Fruit fly (Drosophila melanogaster) whole organism, embryonic: Measurements from ENCODE around the gene RluA-1.

Experiments used
- Aef1 ChIP-seq: fragments of 200-800 bp; sonication (Bioruptor generic); IDR thresholded peaks from 3 replicates; pipeline ENCODE4 v1.3.6; 2022; ENCODE audit warnings: missing biosample characterization, missing genetic modification characterization
- CG10321 ChIP-seq: fragments of 200-800 bp; sonication (Bioruptor generic); IDR thresholded peaks from 2 replicates; pipeline ENCODE4 v1.3.6; 2022; ENCODE audit warnings: missing biosample characterization, missing genetic modification characterization
- CG11093 ChIP-seq: fragments of 200-800 bp; sonication (Bioruptor generic); IDR thresholded peaks from 3 replicates; pipeline ENCODE4 v1.3.6; 2022; ENCODE audit warnings: missing biosample characterization, missing genetic modification characterization
- CG11504 ChIP-seq: fragments of 200-800 bp; sonication (Bioruptor generic); optimal IDR thresholded peaks from 3 replicates; lab custom pipeline; 2019; ENCODE audit warnings: missing biosample characterization, mild to moderate bottlenecking, missing genetic modification characterization, moderate library complexity
- CG11723 ChIP-seq: fragments of 200-800 bp; sonication (Bioruptor generic); optimal IDR thresholded peaks from 2 replicates; lab custom pipeline; 2017; ENCODE audit warnings: missing biosample characterization, mild to moderate bottlenecking, missing genetic modification characterization
- CG13624 ChIP-seq: fragments of 200-800 bp; sonication (Bioruptor generic); optimal IDR thresholded peaks from 2 replicates; lab custom pipeline; 2016; ENCODE audit warnings: missing biosample characterization, missing genetic modification characterization
- CG4328 ChIP-seq: fragments of 200-800 bp; sonication (Bioruptor generic); optimal IDR thresholded peaks from 3 replicates; lab custom pipeline; 2017; ENCODE audit warnings: missing biosample characterization, missing genetic modification reagents, missing genetic modification characterization
- CG4404 ChIP-seq: fragments of 200-800 bp; sonication (Bioruptor generic); IDR thresholded peaks from 2 replicates; pipeline ENCODE4 v1.3.6; 2022; ENCODE audit warnings: missing biosample characterization, missing genetic modification characterization
- CG4707 ChIP-seq: fragments of 200-800 bp; sonication (Bioruptor generic); optimal IDR thresholded peaks from 2 replicates; lab custom pipeline; 2018; ENCODE audit warnings: missing biosample characterization, mild to moderate bottlenecking, missing genetic modification characterization, moderate library complexity
- CG6272 ChIP-seq: fragments of 200-800 bp; sonication (Bioruptor generic); IDR thresholded peaks from 2 replicates; pipeline ENCODE4 v1.3.6; 2022; ENCODE audit warnings: missing biosample characterization, missing genetic modification characterization
- CG6854 ChIP-seq: fragments of 200-800 bp; sonication (Bioruptor generic); optimal IDR thresholded peaks from 3 replicates; lab custom pipeline; 2017; ENCODE audit warnings: missing biosample characterization, mild to moderate bottlenecking, missing genetic modification characterization
- CG7928 ChIP-seq: fragments of 200-800 bp; sonication (Bioruptor generic); optimal IDR thresholded peaks from 2 replicates; lab custom pipeline; 2017; ENCODE audit warnings: missing biosample characterization, mild to moderate bottlenecking, missing genetic modification characterization
- CG9817 ChIP-seq: fragments of 200-800 bp; sonication (Bioruptor generic); optimal IDR thresholded peaks from 2 replicates; lab custom pipeline; 2018; ENCODE audit warnings: missing biosample characterization, mild to moderate bottlenecking, missing genetic modification characterization, moderate library complexity
- CTCF ChIP-seq: fragments of 200-800 bp; sonication (Bioruptor generic); optimal IDR thresholded peaks from 2 replicates; lab custom pipeline; 2017; ENCODE audit warnings: missing biosample characterization, mild to moderate bottlenecking, missing genetic modification characterization, moderate library complexity
- Chrac-16 ChIP-seq: fragments of 200-800 bp; sonication (Bioruptor generic); optimal IDR thresholded peaks from 3 replicates; lab custom pipeline; 2016; ENCODE audit warnings: missing biosample characterization, missing genetic modification characterization
- Dad ChIP-seq: fragments of 200-800 bp; sonication (Bioruptor generic); optimal IDR thresholded peaks from 3 replicates; lab custom pipeline; 2016; ENCODE audit warnings: missing biosample characterization, missing genetic modification characterization
- Doc3 ChIP-seq: fragments of 200-800 bp; sonication (Bioruptor generic); IDR thresholded peaks from 3 replicates; pipeline ENCODE4 v1.3.6; 2022; ENCODE audit warnings: missing biosample characterization, missing genetic modification characterization; ENCODE audit not compliant: partially characterized antibody
- Dref ChIP-seq: fragments of 200-800 bp; sonication (Bioruptor generic); IDR thresholded peaks from 2 replicates; pipeline ENCODE4 v1.3.6; 2022; ENCODE audit warnings: missing biosample characterization, missing genetic modification characterization
- ERR ChIP-seq: fragments of 200-800 bp; sonication (Bioruptor generic); optimal IDR thresholded peaks from 2 replicates; lab custom pipeline; 2016; ENCODE audit warnings: missing biosample characterization, missing genetic modification characterization
- Fer1 ChIP-seq: fragments of 200-800 bp; sonication (Bioruptor generic); optimal IDR thresholded peaks from 2 replicates; lab custom pipeline; 2017; ENCODE audit warnings: missing biosample characterization, mild to moderate bottlenecking, missing genetic modification characterization
- Hand ChIP-seq: fragments of 200-800 bp; sonication (Bioruptor generic); optimal IDR thresholded peaks from 2 replicates; lab custom pipeline; 2017; ENCODE audit warnings: mild to moderate bottlenecking, missing biosample characterization, missing genetic modification reagents, missing genetic modification characterization
- Kr ChIP-seq: fragments of 200-800 bp; sonication (Bioruptor generic); optimal IDR thresholded peaks from 2 replicates; lab custom pipeline; 2017; ENCODE audit warnings: missing biosample characterization, mild to moderate bottlenecking, missing genetic modification characterization
- MBD-R2 ChIP-seq: fragments of 200-800 bp; sonication (Bioruptor generic); IDR thresholded peaks from 2 replicates; pipeline ENCODE4 v1.3.6; 2022; ENCODE audit warnings: missing biosample characterization, missing genetic modification characterization
- MTF-1 ChIP-seq: fragments of 200-800 bp; sonication (Bioruptor generic); optimal IDR thresholded peaks from 2 replicates; lab custom pipeline; 2018; ENCODE audit warnings: missing biosample characterization, mild to moderate bottlenecking, missing genetic modification characterization, borderline replicate concordance
- NFAT ChIP-seq: fragments of 200-800 bp; sonication (Bioruptor generic); IDR thresholded peaks from 2 replicates; pipeline ENCODE4 v1.3.6; 2022; ENCODE audit warnings: missing biosample characterization, missing genetic modification characterization
- Oli ChIP-seq: fragments of 200-800 bp; sonication (Bioruptor generic); optimal IDR thresholded peaks from 2 replicates; lab custom pipeline; 2018; ENCODE audit warnings: missing biosample characterization, mild to moderate bottlenecking, missing genetic modification characterization, moderate library complexity
- PHDP ChIP-seq: fragments of 200-800 bp; sonication (Bioruptor generic); optimal IDR thresholded peaks from 3 replicates; lab custom pipeline; 2018; ENCODE audit warnings: missing biosample characterization, mild to moderate bottlenecking, missing genetic modification characterization, moderate library complexity
- Six4 ChIP-seq: fragments of 200-800 bp; sonication (Bioruptor generic); optimal IDR thresholded peaks from 2 replicates; lab custom pipeline; 2016; ENCODE audit warnings: missing biosample characterization, missing genetic modification characterization
- bbx ChIP-seq: fragments of 200-800 bp; sonication (Bioruptor generic); IDR thresholded peaks from 2 replicates; pipeline ENCODE4 v1.3.6; 2022; ENCODE audit warnings: missing biosample characterization, missing genetic modification characterization; ENCODE audit not compliant: partially characterized antibody
- btn ChIP-seq: fragments of 200-800 bp; sonication (Bioruptor generic); optimal IDR thresholded peaks from 2 replicates; lab custom pipeline; 2016; ENCODE audit warnings: missing biosample characterization, missing genetic modification characterization
- cg ChIP-seq: fragments of 200-800 bp; sonication (Bioruptor generic); optimal IDR thresholded peaks from 3 replicates; lab custom pipeline; 2019; ENCODE audit warnings: missing biosample characterization, mild to moderate bottlenecking, missing genetic modification characterization, moderate library complexity
- chn ChIP-seq: fragments of 200-800 bp; sonication (Bioruptor generic); optimal IDR thresholded peaks from 2 replicates; lab custom pipeline; 2016; ENCODE audit warnings: missing biosample characterization, missing genetic modification characterization
- crc ChIP-seq: fragments of 200-800 bp; sonication (Bioruptor generic); optimal IDR thresholded peaks from 2 replicates; lab custom pipeline; 2016; ENCODE audit warnings: missing biosample characterization, missing genetic modification characterization
- da ChIP-seq: fragments of 200-800 bp; sonication (Bioruptor generic); optimal IDR thresholded peaks from 2 replicates; lab custom pipeline; 2016; ENCODE audit warnings: missing biosample characterization, missing genetic modification characterization
- disco-r ChIP-seq: fragments of 200-800 bp; sonication (Bioruptor generic); optimal IDR thresholded peaks from 2 replicates; lab custom pipeline; 2016; ENCODE audit warnings: missing biosample characterization, missing genetic modification characterization
- ems ChIP-seq: fragments of 200-800 bp; sonication (Bioruptor generic); optimal IDR thresholded peaks from 3 replicates; lab custom pipeline; 2016; ENCODE audit warnings: missing biosample characterization, missing genetic modification characterization
- fd64A ChIP-seq: fragments of 200-800 bp; sonication (Bioruptor generic); optimal IDR thresholded peaks from 3 replicates; lab custom pipeline; 2018; ENCODE audit warnings: missing biosample characterization, mild to moderate bottlenecking, missing genetic modification characterization
- gsb-n ChIP-seq: fragments of 200-800 bp; sonication (Bioruptor generic); optimal IDR thresholded peaks from 3 replicates; lab custom pipeline; 2018; ENCODE audit warnings: missing biosample characterization, mild to moderate bottlenecking, missing genetic modification characterization
- inv ChIP-seq: fragments of 200-800 bp; sonication (Bioruptor generic); IDR thresholded peaks from 2 replicates; pipeline ENCODE4 v1.3.6; 2022; ENCODE audit warnings: missing biosample characterization, missing genetic modification characterization; ENCODE audit not compliant: partially characterized antibody
- odd ChIP-seq: fragments of 200-800 bp; sonication (Bioruptor generic); optimal IDR thresholded peaks from 2 replicates; lab custom pipeline; 2017; ENCODE audit warnings: missing biosample characterization, mild to moderate bottlenecking, missing genetic modification characterization
- onecut ChIP-seq: fragments of 200-800 bp; sonication (Bioruptor generic); IDR thresholded peaks from 2 replicates; pipeline ENCODE4 v1.3.6; 2022; ENCODE audit warnings: missing biosample characterization, missing genetic modification characterization
- prd ChIP-seq, 3 experiments: fragments of >200 bp in 2 of 3; fragments of 200-800 bp in 1 of 3; sonication (Bioruptor generic) in 1 of 3; optimal IDR thresholded peaks in 2 of 3; IDR thresholded peaks in 1 of 3; 2 replicates in 2 of 3; 3 replicates in 1 of 3; pipeline versions ENCODE4 v1.3.6 to Lab custom; 2017 to 2022; ENCODE audit warnings: missing biosample characterization in 1 of 3, missing genetic modification characterization in 1 of 3
- ro ChIP-seq: fragments of 200-800 bp; sonication (Bioruptor generic); IDR thresholded peaks from 2 replicates; pipeline ENCODE4 v1.3.6; 2022; ENCODE audit warnings: missing biosample characterization, missing genetic modification characterization
- scrt ChIP-seq: fragments of 200-800 bp; sonication (Bioruptor generic); optimal IDR thresholded peaks from 2 replicates; lab custom pipeline; 2018; ENCODE audit warnings: missing biosample characterization, mild to moderate bottlenecking, missing genetic modification characterization, moderate library complexity
- slbo ChIP-seq: fragments of 200-800 bp; sonication (Bioruptor generic); IDR thresholded peaks from 2 replicates; pipeline ENCODE4 v1.3.6; 2022; ENCODE audit warnings: missing biosample characterization, missing genetic modification characterization
- stc ChIP-seq: fragments of 200-800 bp; sonication (Bioruptor generic); IDR thresholded peaks from 2 replicates; pipeline ENCODE4 v1.3.6; 2022; ENCODE audit warnings: missing biosample characterization, missing genetic modification characterization
- stwl ChIP-seq: fragments of 200-800 bp; sonication (Bioruptor generic); optimal IDR thresholded peaks from 3 replicates; lab custom pipeline; 2018; ENCODE audit warnings: missing biosample characterization, mild to moderate bottlenecking, missing genetic modification characterization, moderate library complexity
- tap ChIP-seq: fragments of 200-800 bp; optimal IDR thresholded peaks from 3 replicates; lab custom pipeline; 2019; ENCODE audit warnings: missing biosample characterization, mild to moderate bottlenecking, missing genetic modification characterization, moderate library complexity
- tin ChIP-seq: fragments of 200-800 bp; sonication (Bioruptor generic); optimal IDR thresholded peaks from 3 replicates; lab custom pipeline; 2016; ENCODE audit warnings: missing biosample characterization, missing genetic modification characterization
- wor ChIP-seq: fragments of 200-800 bp; sonication (Bioruptor generic); IDR thresholded peaks from 2 replicates; pipeline ENCODE4 v1.3.6; 2022; ENCODE audit warnings: missing biosample characterization, missing genetic modification characterization

RluA-1 gene

dm6 chr2L:10430802-10431476 lies 43.2 kb downstream of the RluA-1 start, which contains the start of the genes Bug22 and TfIIB (continued):
- TF ChIP-seq Chrac-16 (GFP tag; lab: Kevin White, UChicago): peak; percentile 72
- 0 out of 2 replicates have a peak, but pooled peaks have one; percentile 15 for TF ChIP-seq bbx (GFP tag; lab: Robert Waterston, UW)
- TF ChIP-seq da (GFP tag; lab: Kevin White, UChicago): no peak
- TF ChIP-seq btn (GFP tag; lab: Kevin White, UChicago): no peak
- TF ChIP-seq ems (GFP tag; lab: Kevin White, UChicago): peak; percentile 52
- TF ChIP-seq Dref: peak; percentile 67
- peak; percentile 64 for TF ChIP-seq stwl (tag; lab: Kevin White, UChicago)
- peak; percentile 48 for TF ChIP-seq scrt (GFP tag; lab: Kevin White, UChicago)
- TF ChIP-seq PHDP: peak; percentile 73
- TF ChIP-seq Kr (GFP tag; lab: Kevin White, UChicago): no peak
- peak; percentile 47 for TF ChIP-seq Fer1 (GFP tag; lab: Kevin White, UChicago)
- TF ChIP-seq ERR (GFP tag; lab: Kevin White, UChicago): peak; percentile 35
- TF ChIP-seq slbo (GFP tag; lab: Robert Waterston, UW): peak; percentile 86
- peak; percentile 63 for TF ChIP-seq onecut
- TF ChIP-seq chn: peak; percentile 81
- TF ChIP-seq Six4 (GFP tag; lab: Kevin White, UChicago): peak; percentile 55
- TF ChIP-seq stc (GFP tag; lab: Robert Waterston, UW): peak; percentile 65
- peak; percentile 67 for TF ChIP-seq tin (GFP tag; lab: Kevin White, UChicago)
- TF ChIP-seq CG6854 (GFP tag; lab: Kevin White, UChicago): no peak
- no peak for TF ChIP-seq gsb-n (tag; lab: Kevin White, UChicago)
- TF ChIP-seq CG11093: peak; percentile 29; the same call in 1 of the 3 replicates
- no peak for TF ChIP-seq CG11504 (tag; lab: Kevin White, UChicago)
- no peak for TF ChIP-seq tap (tag; lab: Kevin White, UChicago)
- TF ChIP-seq cg (GFP tag; lab: Kevin White, UChicago): no peak
- TF ChIP-seq Dad (GFP tag; lab: Kevin White, UChicago): peak; percentile 39
- peak; percentile 62 for TF ChIP-seq CG13624 (GFP tag; lab: Kevin White, UChicago)
- no peak for TF ChIP-seq Hand (GFP tag; lab: Kevin White, UChicago)
- TF ChIP-seq prd (optimal IDR thresholded peaks at IDR 0.05; lab: Kevin White, UChicago): no peak
- TF ChIP-seq prd (GFP tag; IDR thresholded peaks at IDR 0.05; lab: Robert Waterston, UW): peak; percentile 68; the same call in 2 of the 3 replicates
- peak; percentile 94 for TF ChIP-seq CG11723 (GFP tag; lab: Kevin White, UChicago)
- TF ChIP-seq MBD-R2 (GFP tag; lab: Robert Waterston, UW): peak; percentile 89
- peak; percentile 41; the same call in 1 of the 2 replicates for TF ChIP-seq CG6272 (GFP tag; lab: Robert Waterston, UW)
- TF ChIP-seq NFAT (GFP tag; lab: Robert Waterston, UW): peak; percentile 76; the same call in 1 of the 2 replicates
- TF ChIP-seq fd64A: no peak
- TF ChIP-seq MTF-1 (GFP tag; lab: Kevin White, UChicago): peak; percentile 19
- TF ChIP-seq CG10321: no peak
- TF ChIP-seq inv (GFP tag; lab: Robert Waterston, UW): no peak
- TF ChIP-seq CG4404 (GFP tag; lab: Robert Waterston, UW): no peak
- no peak for TF ChIP-seq ro
- TF ChIP-seq CG9817 (tag; lab: Kevin White, UChicago): no peak
- peak; percentile 66; the same call in 2 of the 3 replicates for TF ChIP-seq Aef1
- no peak for TF ChIP-seq CG4707 (GFP tag; lab: Kevin White, UChicago)
- no peak for TF ChIP-seq CTCF (GFP tag; lab: Kevin White, UChicago)
- TF ChIP-seq CG7928 (GFP tag; lab: Kevin White, UChicago): no peak
- TF ChIP-seq odd (GFP tag; lab: Kevin White, UChicago): peak; percentile 15
- TF ChIP-seq Oli (tag; lab: Kevin White, UChicago): no peak
- TF ChIP-seq disco-r (GFP tag; lab: Kevin White, UChicago): no peak
- TF ChIP-seq Doc3: no peak
- peak; percentile 44 for TF ChIP-seq CG4328
- TF ChIP-seq crc (GFP tag; lab: Kevin White, UChicago): peak; percentile 37
- no peak for TF ChIP-seq wor
